Fruit fly (Drosophila melanogaster): Measurements from ENCODE around the gene Mst84Da.

The Mst84Da gene

DNA sequence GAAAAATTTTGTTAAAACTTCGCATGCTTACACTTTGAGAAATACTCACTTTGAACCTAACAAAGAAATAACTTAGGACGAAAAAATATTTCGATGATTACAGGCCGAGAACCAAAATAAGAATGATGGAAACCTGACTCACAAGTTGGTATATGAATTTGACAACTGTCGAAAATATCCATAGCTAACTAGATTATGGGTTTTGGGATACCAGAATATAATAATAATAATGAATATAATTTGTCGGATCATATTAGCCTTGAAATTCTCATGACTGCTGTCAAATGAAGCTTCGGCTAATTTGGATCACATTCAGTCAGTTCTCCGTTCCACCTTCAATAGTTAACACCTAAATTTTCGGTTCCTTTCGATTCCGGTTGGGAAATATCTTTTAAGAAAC lies at the start of gene Mst84Da, which contains the start of gene Mst84Db:
Gene Mst84Da, plus strand, starts transcription at position 324 of the 400 bp plus-strand sequence.
Gene Mst84Db, minus strand, starts transcription at position 101 of the 400 bp plus-strand sequence.
- TF ChIP-seq noc (tag; optimal IDR thresholded peaks at IDR 0.05), result no peak

DNA sequence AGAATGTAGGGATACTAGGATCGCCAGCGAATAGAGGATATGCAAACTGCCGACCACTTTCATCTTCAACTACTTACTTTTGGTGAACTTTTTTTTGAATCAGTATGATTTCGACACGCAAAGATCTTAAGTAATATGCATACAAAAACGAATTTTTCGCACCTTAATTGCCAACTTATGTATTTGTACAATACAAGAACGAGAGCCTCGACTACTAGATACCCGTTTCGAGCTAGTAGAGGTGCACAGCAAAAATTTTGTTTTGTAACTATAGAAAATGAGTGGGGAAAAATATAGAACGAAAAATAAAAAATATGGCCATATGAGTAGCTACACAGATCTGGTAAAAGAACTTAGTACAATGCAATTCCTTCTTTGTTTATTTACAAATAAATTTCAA lies 48.5 kb upstream of the Mst84Da start, which contains the start of gene CG10029:
Gene CG10029, minus strand, starts transcription at position 101 of the 400 bp plus-strand sequence.
- TF ChIP-seq noc (tag; optimal IDR thresholded peaks at IDR 0.05), result no peak

DNA sequence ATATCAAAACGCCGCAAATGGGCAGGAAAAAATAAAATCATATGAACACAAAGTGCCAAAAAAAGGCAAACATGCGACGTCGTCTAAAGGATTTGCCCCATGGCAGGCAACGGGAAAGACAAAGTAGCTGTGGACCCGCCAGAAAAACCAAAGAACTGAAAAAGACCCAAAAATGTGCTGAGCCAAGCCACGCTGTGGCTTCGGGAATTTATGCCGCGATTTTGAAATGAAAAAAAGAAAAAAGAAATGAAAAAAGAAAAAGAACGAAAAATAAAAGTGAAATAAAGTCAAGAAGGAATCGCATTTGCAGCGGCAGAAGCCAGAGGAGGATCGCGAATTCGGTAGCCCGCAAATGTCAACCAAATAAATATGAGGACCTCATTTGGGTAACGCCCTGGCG lies 43.1 kb upstream of the Mst84Da start:
- no peak for TF ChIP-seq noc (tag; optimal IDR thresholded peaks at IDR 0.05)

DNA sequence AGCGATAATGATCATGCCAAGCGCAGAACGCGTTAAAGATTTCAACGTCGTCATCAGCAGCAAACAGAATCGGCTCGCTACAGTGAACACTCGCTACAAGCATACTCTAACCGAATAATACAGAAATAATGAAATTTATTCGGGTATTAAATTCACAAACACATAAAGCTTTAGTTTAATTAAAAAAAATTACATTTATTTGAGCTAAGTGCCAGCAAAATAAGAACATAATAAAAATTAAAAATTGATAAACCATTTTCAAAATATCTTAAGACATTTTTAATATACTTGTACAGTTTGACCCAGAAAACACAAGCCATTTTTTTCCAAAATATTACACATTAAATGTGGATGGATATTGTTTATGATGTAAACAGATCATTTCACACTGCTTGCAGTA lies 39.5 kb upstream of the Mst84Da start:
- TF ChIP-seq noc (tag; optimal IDR thresholded peaks at IDR 0.05), result no peak

DNA sequence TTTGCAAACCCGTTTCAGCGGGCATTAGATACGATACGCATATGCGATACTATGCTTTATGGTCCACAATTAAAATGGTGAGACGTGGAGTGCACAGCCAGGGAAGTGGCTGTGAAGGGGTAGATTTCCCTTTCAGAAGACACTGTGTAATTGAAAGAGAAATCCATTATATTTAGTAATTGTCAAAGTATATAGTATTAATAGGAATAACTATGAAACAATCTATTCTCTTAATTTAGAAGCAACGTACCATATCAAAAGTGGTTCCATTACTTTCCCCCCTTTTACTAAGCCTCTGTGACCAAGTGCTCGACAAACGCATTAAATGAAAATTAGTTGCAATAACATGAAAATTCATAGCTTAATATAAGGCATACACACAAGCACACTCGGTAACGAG lies 35.0 kb upstream of the Mst84Da start:
- TF ChIP-seq noc (tag; optimal IDR thresholded peaks at IDR 0.05), result no peak

DNA sequence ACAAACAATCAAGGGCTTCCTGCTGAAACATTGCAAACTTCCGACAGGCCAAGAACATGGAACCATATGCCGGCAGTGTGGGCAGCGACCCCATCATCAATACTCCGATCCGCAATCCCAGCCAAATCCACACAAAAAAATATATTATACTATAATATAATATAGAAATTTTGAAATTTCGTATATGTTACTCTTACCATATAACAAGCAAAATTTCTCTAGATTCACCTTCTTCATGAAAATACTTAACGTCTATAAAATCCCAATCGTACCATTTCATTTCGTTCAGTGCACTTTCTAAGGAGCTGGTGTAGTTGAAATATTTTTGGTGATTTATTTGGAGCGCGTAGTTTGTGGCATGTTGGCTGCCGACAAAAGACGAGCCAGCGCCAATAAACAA lies 31.0 kb upstream of the Mst84Da start:
- TF ChIP-seq noc (tag; optimal IDR thresholded peaks at IDR 0.05), result no peak

DNA sequence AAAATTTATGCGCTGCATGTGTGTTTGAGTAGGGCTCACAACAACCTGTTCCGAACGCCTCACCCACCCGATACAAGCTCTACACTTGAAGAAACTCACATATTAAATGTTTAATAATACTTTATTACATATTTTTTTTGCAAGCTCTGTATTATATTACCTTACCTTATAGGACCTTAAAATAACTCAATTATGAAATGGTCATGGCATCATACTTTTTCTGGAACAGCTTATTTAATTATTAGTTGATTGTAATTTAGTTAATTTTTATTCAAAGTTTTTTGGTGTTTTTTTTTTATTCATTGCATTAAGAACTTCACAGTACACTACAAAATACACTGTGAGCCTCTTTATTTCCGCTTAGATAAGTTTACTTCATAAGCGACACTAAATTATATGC lies 29.2 kb upstream of the Mst84Da start:
- TF ChIP-seq noc (tag; optimal IDR thresholded peaks at IDR 0.05), result no peak

DNA sequence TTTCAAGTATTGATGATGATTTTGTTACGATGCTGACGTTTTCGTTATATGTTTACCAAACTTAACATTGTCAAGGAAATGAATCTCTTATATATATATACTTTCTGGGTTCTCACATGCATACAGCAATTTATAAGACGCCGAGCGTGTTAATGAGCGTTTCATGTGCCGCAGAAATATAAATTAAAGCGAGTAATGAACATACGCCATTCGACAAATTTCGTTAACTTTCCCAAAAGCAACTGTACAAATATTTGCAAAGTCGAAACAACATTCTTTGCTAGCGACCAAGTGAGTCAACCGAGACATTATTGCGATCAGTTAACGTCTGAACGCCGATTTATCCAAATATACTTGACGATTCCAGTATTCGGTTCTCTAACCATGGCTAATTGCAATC lies 20.9 kb upstream of the Mst84Da start, which contains the start of gene CG31496:
Gene CG31496, plus strand, starts transcription at position 301 of the 400 bp plus-strand sequence.
- no peak for TF ChIP-seq noc (tag; optimal IDR thresholded peaks at IDR 0.05)

DNA sequence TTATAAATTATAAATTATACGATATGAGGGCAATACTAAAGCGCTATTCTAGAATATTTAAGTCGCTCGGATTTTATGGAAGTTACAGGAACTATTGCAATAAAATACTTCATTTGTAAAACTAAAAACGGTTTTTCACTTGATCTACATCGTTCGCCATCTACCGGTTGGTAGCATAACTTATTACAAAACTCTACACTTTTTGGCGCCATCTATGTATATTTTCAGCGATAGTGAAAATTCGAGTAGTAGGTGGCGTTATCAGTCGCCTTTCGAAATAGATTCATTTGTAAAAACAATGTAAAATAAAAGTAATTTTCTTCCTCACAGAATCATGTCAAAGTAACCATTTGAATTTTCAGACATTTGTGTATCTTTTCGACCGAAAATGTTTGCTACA lies 19.2 kb upstream of the Mst84Da start, which contains the start of gene nxf4:
Gene nxf4, plus strand, starts transcription at position 286 of the 400 bp plus-strand sequence.
- TF ChIP-seq noc (tag; optimal IDR thresholded peaks at IDR 0.05), result no peak

DNA sequence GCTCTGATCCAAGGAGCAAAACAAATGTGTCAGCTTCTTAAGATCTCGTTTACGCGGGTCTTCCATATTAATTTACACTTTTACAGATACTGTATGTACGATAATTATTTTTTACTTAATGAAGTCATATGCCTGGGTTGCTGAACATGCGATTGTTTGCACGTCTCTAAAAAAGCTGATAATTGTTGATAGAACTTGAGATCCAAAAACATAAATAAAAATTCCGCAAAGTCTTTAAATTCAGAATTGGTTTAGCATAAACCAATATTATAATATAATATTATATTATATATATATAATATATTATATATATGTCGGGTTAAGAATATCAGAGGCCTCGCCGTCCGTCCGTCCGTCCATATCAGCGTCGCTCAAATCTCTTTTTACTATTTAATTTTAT lies 16.2 kb upstream of the Mst84Da start, which contains the start of gene CG43290:
Gene CG43290, minus strand, starts transcription at position 101 of the 400 bp plus-strand sequence.
- TF ChIP-seq noc (tag; optimal IDR thresholded peaks at IDR 0.05), result no peak

DNA sequence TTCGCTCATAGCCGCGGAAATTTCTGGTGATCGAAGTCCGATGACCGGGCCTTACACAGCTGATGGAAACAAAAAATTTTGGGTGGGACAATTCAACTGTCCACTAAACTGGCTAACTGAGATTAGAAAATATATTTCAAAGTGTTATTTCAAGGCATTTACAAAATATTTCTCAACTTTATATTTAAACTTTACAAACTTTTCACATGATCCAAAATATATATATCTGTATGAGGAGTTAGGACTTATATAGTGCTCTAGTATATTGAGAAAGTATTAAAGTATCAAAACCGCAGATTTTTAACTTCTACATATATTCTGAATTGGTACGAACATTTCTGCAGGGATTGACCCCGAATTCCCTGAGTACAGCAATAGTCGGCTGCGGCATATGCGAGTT lies 3.6 kb upstream of the Mst84Da start, which contains the start of gene CG17944:
Gene CG17944, minus strand, starts transcription at position 101 of the 400 bp plus-strand sequence.
- no peak for TF ChIP-seq noc (tag; optimal IDR thresholded peaks at IDR 0.05)

DNA sequence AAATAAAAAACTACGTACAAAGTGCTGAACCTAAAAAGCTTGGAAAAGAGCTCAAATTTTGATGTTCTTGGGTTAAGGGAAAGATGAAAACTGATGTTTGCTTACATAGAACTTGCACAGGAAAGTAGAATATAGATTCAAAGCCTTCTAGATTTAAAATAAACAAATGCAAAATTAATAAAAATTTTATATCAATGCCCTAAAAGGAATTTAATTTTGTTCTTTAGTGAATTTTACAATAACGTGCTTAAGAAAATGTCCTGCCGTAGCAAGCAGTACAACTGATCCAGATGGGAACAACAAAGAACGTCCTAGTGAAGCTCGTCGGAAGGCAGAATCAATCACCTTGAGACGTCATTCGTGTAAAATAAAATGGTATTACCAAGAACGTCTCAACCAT lies 2.0 kb upstream of the Mst84Da start, which contains the start of gene Mst84Dd:
Gene Mst84Dd, minus strand, starts transcription at position 101 of the 400 bp plus-strand sequence.
- TF ChIP-seq noc (tag; optimal IDR thresholded peaks at IDR 0.05), result no peak

DNA sequence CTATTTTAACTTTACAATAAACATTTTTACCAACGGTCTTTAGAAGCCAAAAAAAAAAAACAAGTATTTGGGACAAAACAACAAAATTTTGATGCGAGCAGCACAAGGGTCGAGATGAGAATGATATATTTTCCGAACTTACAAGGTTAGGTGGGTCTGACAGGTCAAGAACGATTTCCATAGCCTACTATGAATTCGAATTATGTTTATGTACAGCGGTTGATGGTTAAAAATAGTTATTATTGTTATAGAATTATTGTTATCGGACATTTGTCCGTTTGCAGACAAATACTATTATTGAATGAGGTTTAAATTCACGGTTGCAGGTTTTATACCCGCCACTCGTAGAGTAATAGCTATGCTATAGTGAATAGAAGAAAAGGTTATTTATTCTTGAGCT lies 1.1 kb upstream of the Mst84Da start, which contains the start of gene Mst84Dc:
Gene Mst84Dc, minus strand, starts transcription at position 101 of the 400 bp plus-strand sequence.
- TF ChIP-seq noc (tag; optimal IDR thresholded peaks at IDR 0.05), result no peak

DNA sequence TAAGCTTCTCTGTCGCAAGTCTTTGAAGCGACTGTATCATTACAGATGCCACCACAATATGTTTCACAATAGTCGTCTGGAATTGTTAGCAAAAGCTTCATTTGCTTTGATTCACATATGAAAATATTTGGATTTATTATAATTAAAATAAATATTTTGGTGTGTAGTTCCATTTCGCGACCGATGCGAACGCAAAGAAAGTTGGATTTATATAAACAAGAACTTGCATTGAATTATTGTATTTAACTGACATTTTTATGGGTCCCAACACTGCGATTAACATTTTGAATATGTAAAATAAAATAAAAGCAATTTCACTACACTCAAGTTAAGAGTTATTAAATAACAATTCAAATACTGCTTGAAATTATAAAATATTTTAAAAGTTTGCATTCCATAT lies 3.6 kb downstream of the Mst84Da start, which contains the start of gene MstProx:
Gene MstProx, minus strand, starts transcription at position 101 of the 400 bp plus-strand sequence.
- no peak for TF ChIP-seq noc (tag; optimal IDR thresholded peaks at IDR 0.05)

DNA sequence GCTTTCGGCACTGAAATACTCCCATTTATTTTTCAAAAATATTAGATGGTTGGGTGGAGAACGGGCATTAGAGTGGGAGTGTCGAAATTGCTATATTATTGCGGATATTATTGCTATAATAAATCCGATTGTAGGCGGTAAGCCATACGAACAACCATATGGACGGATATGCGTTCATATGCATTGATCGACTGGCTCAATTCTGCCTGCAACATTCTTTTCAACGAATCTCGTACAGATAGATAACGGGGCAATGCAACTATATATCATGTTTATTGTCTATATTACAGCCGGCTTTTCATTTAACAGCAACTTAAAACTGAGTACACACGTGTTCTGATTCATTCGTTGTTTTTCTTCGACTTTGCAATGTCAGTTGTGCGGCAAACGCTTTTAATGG lies 25.5 kb downstream of the Mst84Da start, which contains the start of gene CG42650:
Gene CG42650, plus strand, starts transcription at position 301 of the 400 bp plus-strand sequence.
- no peak for TF ChIP-seq noc (tag; optimal IDR thresholded peaks at IDR 0.05)

DNA sequence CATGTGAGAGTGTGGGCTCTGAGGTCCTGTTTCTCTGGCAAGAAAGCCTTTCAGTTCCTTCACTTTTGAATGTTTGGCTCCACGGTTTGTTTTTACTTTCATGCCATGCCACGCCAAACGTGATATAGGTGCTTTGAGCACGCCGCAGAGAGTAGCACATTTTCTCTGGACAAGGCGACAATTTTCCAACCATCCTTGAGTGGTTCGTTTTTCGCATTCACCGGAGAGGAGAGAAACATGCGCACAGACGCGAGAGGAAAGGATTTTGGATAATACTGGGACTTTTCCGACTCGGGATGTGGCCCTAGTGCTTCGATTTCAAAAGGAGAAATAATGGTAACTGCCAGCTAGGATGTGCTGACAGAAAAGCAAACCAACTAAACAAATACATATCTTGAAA lies 28.4 kb downstream of the Mst84Da start:
- TF ChIP-seq noc (tag; optimal IDR thresholded peaks at IDR 0.05), result no peak

DNA sequence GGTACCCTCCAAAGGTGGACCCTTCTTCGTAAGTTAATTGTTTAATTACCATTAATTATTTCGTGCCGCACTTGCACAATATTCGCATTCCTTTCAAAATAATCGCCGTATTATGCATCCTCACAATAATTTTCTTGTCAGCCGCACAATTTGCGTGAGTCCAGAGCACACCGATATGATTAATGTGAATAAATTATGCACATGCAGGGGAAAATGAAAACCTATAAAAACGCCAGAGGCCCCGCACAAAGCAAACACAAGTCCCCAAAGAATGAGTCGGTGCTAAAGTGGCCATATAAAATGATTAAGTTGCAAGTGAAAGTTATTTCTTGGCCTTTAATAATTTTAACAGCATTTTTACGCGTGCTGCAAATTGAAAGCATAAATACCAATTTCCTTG lies 40.9 kb downstream of the Mst84Da start, which contains the start of gene Ir84a:
Gene Ir84a, plus strand, starts transcription at position 301 of the 400 bp plus-strand sequence.
- no peak for TF ChIP-seq noc (tag; optimal IDR thresholded peaks at IDR 0.05)
